Fruit fly (Drosophila melanogaster) whole organism, pupa: ENCODE data around the gene erm.

Experiments
- CG10348 ChIP-seq: fragments of 200-800 bp; sonication (Bioruptor generic); IDR thresholded peaks from 2 replicates; pipeline ENCODE4 v1.3.6; 2022; ENCODE audit warnings: missing biosample characterization, missing genetic modification characterization
- CG12605 ChIP-seq: fragments of 200-800 bp; sonication (Bioruptor generic); IDR thresholded peaks from 2 replicates; pipeline ENCODE4 v1.3.6; 2022; ENCODE audit warnings: missing biosample characterization, missing genetic modification characterization
- CG13204 ChIP-seq: fragments of 200-800 bp; sonication (Bioruptor generic); optimal IDR thresholded peaks from 2 replicates; lab custom pipeline; 2018; ENCODE audit warnings: missing biosample characterization, mild to moderate bottlenecking, missing genetic modification characterization, moderate library complexity
- CG14655 ChIP-seq: fragments of 200-800 bp; sonication (Bioruptor generic); optimal IDR thresholded peaks from 3 replicates; lab custom pipeline; 2017; ENCODE audit warnings: mild to moderate bottlenecking, missing biosample characterization, missing genetic modification reagents, missing genetic modification characterization
- CG15710 ChIP-seq: fragments of 200-800 bp; sonication (Bioruptor generic); optimal IDR thresholded peaks from 2 replicates; lab custom pipeline; 2018; ENCODE audit warnings: missing biosample characterization, mild to moderate bottlenecking, missing genetic modification characterization, moderate library complexity
- CG17806 ChIP-seq: fragments of 200-800 bp; sonication (Bioruptor generic); optimal IDR thresholded peaks from 2 replicates; lab custom pipeline; 2018; ENCODE audit warnings: missing biosample characterization, mild to moderate bottlenecking, missing genetic modification characterization, moderate library complexity
- CG32121 ChIP-seq: fragments of 200-800 bp; sonication (Bioruptor generic); IDR thresholded peaks from 2 replicates; pipeline ENCODE4 v1.3.6; 2022; ENCODE audit warnings: missing biosample characterization, missing genetic modification characterization
- CG34367 ChIP-seq: fragments of 200-800 bp; sonication (Bioruptor generic); optimal IDR thresholded peaks from 2 replicates; lab custom pipeline; 2018; ENCODE audit warnings: missing biosample characterization, mild to moderate bottlenecking, missing genetic modification characterization
- CG4496 ChIP-seq: fragments of 200-800 bp; sonication (Bioruptor generic); IDR thresholded peaks from 3 replicates; pipeline ENCODE4 v1.3.6; 2022; ENCODE audit warnings: missing biosample characterization, missing genetic modification characterization
- CG8159 ChIP-seq: fragments of 200-800 bp; sonication (Bioruptor generic); optimal IDR thresholded peaks from 3 replicates; lab custom pipeline; 2018; ENCODE audit warnings: missing biosample characterization, mild to moderate bottlenecking, missing genetic modification characterization, moderate library complexity
- CG8301 ChIP-seq: fragments of 200-800 bp; sonication (Bioruptor generic); optimal IDR thresholded peaks from 2 replicates; lab custom pipeline; 2018; ENCODE audit warnings: missing biosample characterization, mild to moderate bottlenecking, missing genetic modification characterization
- CG9948 ChIP-seq: fragments of 200-800 bp; sonication (Bioruptor generic); optimal IDR thresholded peaks from 2 replicates; lab custom pipeline; 2018; ENCODE audit warnings: missing biosample characterization, mild to moderate bottlenecking, missing genetic modification characterization, moderate library complexity
- D1 ChIP-seq: fragments of 200-800 bp; sonication (Bioruptor generic); optimal IDR thresholded peaks from 2 replicates; lab custom pipeline; 2018; ENCODE audit warnings: missing biosample characterization, mild to moderate bottlenecking, missing genetic modification characterization, moderate library complexity
- EcR ChIP-seq: fragments of 200-800 bp; sonication (Bioruptor generic); optimal IDR thresholded peaks from 3 replicates; lab custom pipeline; 2019; ENCODE audit warnings: missing biosample characterization, missing genetic modification characterization, mild to moderate bottlenecking, moderate library complexity, missing genetic modification reagents
- Ets98B ChIP-seq: fragments of 200-800 bp; sonication (Bioruptor generic); IDR thresholded peaks from 2 replicates; pipeline ENCODE4 v1.3.6; 2022; ENCODE audit warnings: missing biosample characterization, missing genetic modification characterization
- Pif1A ChIP-seq: fragments of 200-800 bp; sonication (Bioruptor generic); optimal IDR thresholded peaks from 3 replicates; lab custom pipeline; 2016; ENCODE audit warnings: missing biosample characterization, missing genetic modification characterization
- Pif1B ChIP-seq: fragments of 200-800 bp; sonication (Bioruptor generic); optimal IDR thresholded peaks from 3 replicates; lab custom pipeline; 2016; ENCODE audit warnings: missing biosample characterization, missing genetic modification characterization
- Snoo ChIP-seq: fragments of 200-800 bp; sonication (Bioruptor generic); optimal IDR thresholded peaks from 3 replicates; lab custom pipeline; 2017; ENCODE audit warnings: missing biosample characterization, mild to moderate bottlenecking, missing genetic modification characterization, inconsistent platforms
- fd96Ca ChIP-seq: fragments of 200-800 bp; sonication (Bioruptor generic); IDR thresholded peaks from 3 replicates; pipeline ENCODE4 v1.3.6; 2022; ENCODE audit warnings: missing biosample characterization, missing genetic modification characterization
- gl ChIP-seq: fragments of 200-800 bp; sonication (Bioruptor generic); optimal IDR thresholded peaks from 2 replicates; lab custom pipeline; 2018; ENCODE audit warnings: missing biosample characterization, mild to moderate bottlenecking, missing genetic modification characterization
- rn ChIP-seq: fragments of 200-800 bp; sonication (Bioruptor generic); IDR thresholded peaks from 2 replicates; pipeline ENCODE4 v1.3.6; 2022; ENCODE audit warnings: missing biosample characterization, missing genetic modification characterization

erm gene

dm6 chr2L:1967301-1967700 is 2.9 kb downstream of the erm start:
- TF ChIP-seq Pif1B (GFP tag; lab: Kevin White, UChicago): no peak
- TF ChIP-seq CG13204 (GFP tag; lab: Kevin White, UChicago): no peak
- TF ChIP-seq CG34367 (tag; lab: Kevin White, UChicago): no peak
- no peak for TF ChIP-seq CG10348 (GFP tag; lab: Robert Waterston, UW)
- no peak for TF ChIP-seq CG15710 (tag; lab: Kevin White, UChicago)
- TF ChIP-seq Ets98B (GFP tag; lab: Robert Waterston, UW): no peak
- no peak for TF ChIP-seq CG8159 (tag; lab: Kevin White, UChicago)
- TF ChIP-seq CG4496: no peak
- no peak for TF ChIP-seq gl
- TF ChIP-seq Pif1A (GFP tag; lab: Kevin White, UChicago): no peak
- TF ChIP-seq rn (GFP tag; lab: Robert Waterston, UW): no peak
- TF ChIP-seq EcR (GFP tag; lab: Kevin White, UChicago): no peak

dm6 chr2L:1961932-1962496 is 8.1 kb downstream of the erm start:
- TF ChIP-seq Pif1A (GFP tag; lab: Kevin White, UChicago) (no peak), CG9948 (no peak), CG8301 (no peak), D1 (tag; lab: Kevin White, UChicago) (no peak), CG14655 (GFP tag; lab: Kevin White, UChicago) (no peak), fd96Ca (no peak), rn (GFP tag; lab: Robert Waterston, UW) (no peak), CG12605 (GFP tag; lab: Robert Waterston, UW) (no peak), Ets98B (GFP tag; lab: Robert Waterston, UW) (no peak), Pif1B (GFP tag; lab: Kevin White, UChicago) (no peak), CG8159 (tag; lab: Kevin White, UChicago) (no peak), CG17806 (no peak)

DNA sequence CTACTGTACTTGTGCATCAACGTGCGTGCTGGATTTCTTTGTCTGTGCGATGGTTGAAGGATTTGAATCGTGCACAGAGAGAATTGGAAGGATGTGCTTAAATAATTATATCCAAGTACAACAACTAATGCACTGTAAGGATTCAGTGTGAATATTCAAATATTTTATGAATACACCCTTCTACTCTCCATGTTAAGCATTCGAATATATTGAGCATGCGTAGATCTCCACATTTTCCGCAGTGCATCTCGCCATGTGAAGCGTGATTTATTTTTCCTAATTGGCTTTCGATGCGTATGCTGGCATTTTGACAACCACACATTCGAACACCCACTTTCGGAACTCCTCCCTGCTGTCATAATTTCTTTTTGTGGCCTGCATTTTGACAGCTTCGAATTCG is 10.1 kb downstream of the erm start:
- TF ChIP-seq Pif1A (GFP tag; lab: Kevin White, UChicago) (no peak), CG8159 (tag; lab: Kevin White, UChicago) (peak; percentile 11)

- TF ChIP-seq CG15710 (tag; lab: Kevin White, UChicago): peak; percentile 9
- TF ChIP-seq CG8159 (tag; lab: Kevin White, UChicago): peak; percentile 18
- no peak for TF ChIP-seq fd96Ca
Observed at dm6 chr2L:1959420-1959819, 10.7 kb downstream of the erm start.

DNA sequence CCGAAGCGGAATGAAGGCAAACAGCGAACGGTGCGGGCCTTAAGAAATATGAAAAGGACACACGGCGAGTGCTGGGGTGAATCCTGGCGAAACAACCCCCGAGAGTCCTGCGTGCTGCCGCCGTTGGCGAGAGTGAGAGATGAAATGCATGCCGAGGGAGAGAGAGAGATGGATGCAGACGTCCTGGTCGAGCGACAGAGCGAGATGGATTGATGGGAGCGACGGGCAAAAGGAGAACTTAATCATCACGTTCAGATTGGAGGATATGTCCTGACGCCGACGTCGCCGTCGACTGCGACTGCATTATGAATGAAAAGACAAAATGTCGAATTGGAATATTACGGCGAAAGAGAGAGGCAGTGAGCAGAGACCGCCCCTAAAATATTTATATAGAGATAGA is 15.6 kb downstream of the erm start:
- TF ChIP-seq CG10348 (GFP tag; lab: Robert Waterston, UW) (no peak), CG17806 (no peak), Ets98B (GFP tag; lab: Robert Waterston, UW) (no peak), CG12605 (GFP tag; lab: Robert Waterston, UW) (no peak), CG32121 (GFP tag; lab: Robert Waterston, UW) (no peak), Pif1A (GFP tag; lab: Kevin White, UChicago) (no peak), CG15710 (tag; lab: Kevin White, UChicago) (no peak), EcR (GFP tag; lab: Kevin White, UChicago) (no peak), CG9948 (no peak)
- TF ChIP-seq, all 21 proteins: peak for 0

DNA sequence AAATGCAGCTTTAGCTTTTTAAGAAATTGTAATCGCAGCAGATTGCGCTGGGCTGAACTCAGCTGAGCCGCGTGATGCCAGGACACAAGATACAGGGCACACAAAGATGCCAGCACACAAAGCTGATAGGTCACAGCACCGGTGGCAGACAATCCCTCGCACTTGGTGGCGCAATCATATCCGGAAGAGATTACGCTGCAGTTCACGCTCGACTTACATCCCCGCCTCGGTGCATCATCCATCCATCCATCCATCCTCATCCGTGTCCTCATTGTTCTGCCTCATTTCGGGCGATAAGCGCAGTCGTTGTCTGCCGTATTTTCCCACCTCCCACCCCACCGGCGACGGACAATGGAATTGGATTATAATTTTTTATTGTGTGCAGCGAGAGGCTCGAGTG is 22.2 kb downstream of the erm start:
- TF ChIP-seq CG8301 (no peak), Pif1A (GFP tag; lab: Kevin White, UChicago) (no peak), CG9948 (no peak), CG17806 (no peak), CG12605 (GFP tag; lab: Robert Waterston, UW) (no peak), CG14655 (GFP tag; lab: Kevin White, UChicago) (no peak), CG10348 (GFP tag; lab: Robert Waterston, UW) (no peak)
- TF ChIP-seq, all 21 proteins: peak for 0

dm6 chr2L:1946628-1947027 is 23.5 kb downstream of the erm start, which contains the start of gene CG33673:
Gene CG33673 (minus strand): TSS chr2L:1946728.
- TF ChIP-seq CG8159 (tag; lab: Kevin White, UChicago) (no peak), CG10348 (GFP tag; lab: Robert Waterston, UW) (no peak), gl (no peak), Pif1B (GFP tag; lab: Kevin White, UChicago) (no peak), CG4496 (no peak)
- TF ChIP-seq, all 21 proteins: peak for 0

- TF ChIP-seq CG9948 (no peak), Ets98B (GFP tag; lab: Robert Waterston, UW) (no peak), CG12605 (GFP tag; lab: Robert Waterston, UW) (no peak), CG8159 (tag; lab: Kevin White, UChicago) (no peak), Snoo (tag; lab: Kevin White, UChicago) (no peak), D1 (tag; lab: Kevin White, UChicago) (no peak), CG34367 (tag; lab: Kevin White, UChicago) (no peak), CG17806 (no peak), rn (GFP tag; lab: Robert Waterston, UW) (no peak), CG32121 (GFP tag; lab: Robert Waterston, UW) (no peak), CG14655 (GFP tag; lab: Kevin White, UChicago) (no peak), CG10348 (GFP tag; lab: Robert Waterston, UW) (no peak)
Observed at dm6 chr2L:1945609-1946008, 24.6 kb downstream of the erm start, which contains the start of gene CG15357. Gene CG15357 (minus strand): TSS chr2L:1945709.
